Worm (Caenorhabditis elegans): ENCODE data around the gene cal-4.

DNA sequence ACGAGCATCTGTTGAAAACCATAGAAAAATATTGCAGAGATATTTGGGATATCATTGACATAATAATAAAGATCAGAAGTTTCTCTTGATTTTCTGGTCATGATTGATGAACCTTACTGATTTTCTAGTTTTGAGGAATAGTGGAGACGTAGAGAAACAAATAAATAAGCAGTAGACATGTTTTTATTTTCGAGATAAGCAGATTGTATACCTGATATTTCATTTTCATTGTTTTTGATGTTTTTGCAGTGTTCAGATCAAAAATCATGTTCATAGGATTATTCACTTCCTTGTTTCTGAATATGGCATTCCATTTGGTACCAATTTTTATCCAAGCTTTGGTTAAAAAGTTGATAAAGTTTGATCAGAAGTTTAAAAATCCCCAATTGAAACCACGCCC is 17.4 kb downstream of the cal-4 start, which contains the start of gene T07G12.4:
- TF ChIP-seq ama-1 (optimal IDR thresholded peaks at IDR 0.05) (no peak), tra-4 (tag; optimal IDR thresholded peaks at IDR 0.05) (no peak), B0310.2 (tag; optimal IDR thresholded peaks at IDR 0.05) (no peak)
